Worm (Caenorhabditis elegans): ENCODE results near the gene fbxa-81.
"Not testable (repeated sequence)": the region's sequence is repeated elsewhere in the genome, so short reads cannot be mapped to it uniquely, and the experiment has no call there.

fbxa-81 gene

DNA sequence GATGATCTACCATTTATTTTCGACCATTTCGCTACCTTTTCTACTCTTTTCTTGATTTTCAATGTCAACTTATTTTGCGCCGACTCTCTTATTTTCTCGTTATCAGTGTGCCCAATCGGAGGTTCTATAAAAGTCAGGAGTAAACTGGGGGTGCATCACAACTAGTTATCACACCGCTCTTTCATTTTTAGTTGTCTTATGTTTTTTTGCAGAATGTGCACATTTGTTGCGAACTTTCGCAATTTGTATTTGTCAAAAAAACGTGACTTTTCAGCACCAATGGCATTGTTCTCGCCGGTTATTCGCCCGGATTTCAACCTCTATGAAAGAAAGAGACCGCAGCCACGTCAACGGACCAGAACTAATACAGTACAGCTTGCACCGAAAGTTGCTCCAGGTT lies 4.3 kb downstream of the fbxa-81 start:
- TF ChIP-seq scrt-1 (GFP tag; IDR thresholded peaks at IDR 0.05): no peak
- TF ChIP-seq F13C5.2 (tag; optimal IDR thresholded peaks at IDR 0.05): no peak

DNA sequence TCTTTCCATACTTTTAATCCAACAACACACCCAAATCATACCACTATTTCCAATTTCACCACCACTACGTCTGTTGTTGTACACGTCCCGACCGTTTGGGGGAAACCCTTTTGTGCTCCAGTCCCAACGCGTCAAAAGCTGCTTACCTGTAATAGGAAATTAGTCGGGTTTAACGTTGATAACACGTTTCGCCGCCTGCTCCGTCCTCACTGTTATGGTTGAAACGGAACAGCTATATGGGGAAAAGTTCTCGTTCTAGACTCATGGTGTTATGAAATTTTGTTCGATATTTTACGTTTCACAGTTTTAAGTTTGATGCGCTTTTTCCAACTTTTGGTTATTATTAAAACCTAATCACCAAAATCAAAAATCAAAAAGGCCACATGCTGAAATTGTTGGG lies 6.0 kb downstream of the fbxa-81 start:
- TF ChIP-seq ceh-13 (GFP tag; optimal IDR thresholded peaks at IDR 0.05) (no peak), hmg-4 (GFP tag; optimal IDR thresholded peaks at IDR 0.05) (no peak), pes-1 (GFP tag; IDR thresholded peaks at IDR 0.05) (no peak), sea-1 (GFP tag; conservative IDR thresholded peaks at IDR 0.05) (no peak), tbx-37 (GFP tag; conservative IDR thresholded peaks at IDR 0.05) (no peak), aly-1 (tag; optimal IDR thresholded peaks at IDR 0.05) (no peak), ets-7 (tag; optimal IDR thresholded peaks at IDR 0.05) (no peak), tbx-11 (GFP tag; IDR thresholded peaks at IDR 0.05) (no peak), B0310.2 (tag; optimal IDR thresholded peaks at IDR 0.05) (no peak), tra-4 (tag; optimal IDR thresholded peaks at IDR 0.05) (no peak), hmbx-1 (tag; optimal IDR thresholded peaks at IDR 0.05) (no peak), ceh-36 (tag; optimal IDR thresholded peaks at IDR 0.05) (no peak), ama-1 (optimal IDR thresholded peaks at IDR 0.05) (no peak), F13C5.2 (tag; optimal IDR thresholded peaks at IDR 0.05) (no peak), scrt-1 (GFP tag; IDR thresholded peaks at IDR 0.05) (no peak), flt-1 (GFP tag; IDR thresholded peaks at IDR 0.05) (no peak)

DNA sequence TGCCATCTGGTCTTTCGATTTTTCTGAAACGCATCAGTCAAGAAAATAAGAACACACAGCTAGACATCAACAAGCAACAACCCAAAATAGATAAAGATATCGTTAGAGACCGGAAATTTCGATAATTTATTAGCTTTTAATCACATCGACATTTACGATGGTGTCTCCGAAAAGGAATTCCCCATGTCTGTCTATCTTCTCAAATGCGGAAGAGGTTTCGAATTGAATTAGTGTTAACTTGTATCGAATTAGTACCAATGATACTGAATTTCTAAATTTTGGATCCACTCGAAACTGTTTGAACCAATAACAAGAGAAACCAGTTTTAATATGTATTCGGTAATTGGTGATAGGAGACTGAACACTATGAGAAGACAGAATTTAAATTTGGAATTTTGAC lies 7.3 kb downstream of the fbxa-81 start:
- TF ChIP-seq tra-4 (tag; optimal IDR thresholded peaks at IDR 0.05) (no peak), aly-1 (tag; optimal IDR thresholded peaks at IDR 0.05) (no peak), hmg-4 (GFP tag; optimal IDR thresholded peaks at IDR 0.05) (no peak), pes-1 (GFP tag; IDR thresholded peaks at IDR 0.05) (no peak), flt-1 (GFP tag; IDR thresholded peaks at IDR 0.05) (no peak), ama-1 (optimal IDR thresholded peaks at IDR 0.05) (no peak), ceh-13 (GFP tag; optimal IDR thresholded peaks at IDR 0.05) (no peak), ceh-36 (tag; optimal IDR thresholded peaks at IDR 0.05) (no peak), hmbx-1 (tag; optimal IDR thresholded peaks at IDR 0.05) (no peak), B0310.2 (tag; optimal IDR thresholded peaks at IDR 0.05) (no peak), tbx-11 (GFP tag; IDR thresholded peaks at IDR 0.05) (no peak), hnd-1 (tag; optimal IDR thresholded peaks at IDR 0.05) (no peak), scrt-1 (GFP tag; IDR thresholded peaks at IDR 0.05) (no peak), sea-1 (GFP tag; conservative IDR thresholded peaks at IDR 0.05) (no peak), ets-7 (tag; optimal IDR thresholded peaks at IDR 0.05) (no peak), F13C5.2 (tag; optimal IDR thresholded peaks at IDR 0.05) (no peak), tbx-37 (GFP tag; conservative IDR thresholded peaks at IDR 0.05) (no peak)

DNA sequence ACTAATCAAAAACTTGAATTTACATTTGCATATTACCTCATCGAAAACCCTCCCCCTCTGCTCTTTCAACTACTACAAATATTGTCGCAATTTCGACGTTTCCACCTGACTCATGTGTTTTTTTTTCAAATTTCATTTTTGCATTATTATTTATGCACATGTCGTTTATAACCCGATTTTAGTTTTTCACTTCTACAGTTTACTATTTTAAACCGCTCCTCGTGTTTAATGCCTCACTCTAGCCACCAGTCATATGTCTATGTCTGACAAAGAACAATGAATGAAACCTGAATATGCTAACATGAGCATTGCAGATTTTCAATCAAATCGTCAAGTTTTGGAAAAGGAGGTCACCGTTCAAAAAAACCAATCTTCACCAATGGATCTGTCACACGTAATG lies 7.8 kb downstream of the fbxa-81 start, which contains the start of gene T24C2.5:
TSS of gene T24C2.5 (plus strand) at position 301 of the 400 bp plus-strand sequence.
- TF ChIP-seq hmg-4 (GFP tag; optimal IDR thresholded peaks at IDR 0.05) (no peak), tbx-11 (GFP tag; IDR thresholded peaks at IDR 0.05) (no peak), hnd-1 (tag; optimal IDR thresholded peaks at IDR 0.05) (no peak), flt-1 (GFP tag; IDR thresholded peaks at IDR 0.05) (no peak), ceh-13 (GFP tag; optimal IDR thresholded peaks at IDR 0.05) (no peak), tbx-37 (GFP tag; conservative IDR thresholded peaks at IDR 0.05) (no peak)

DNA sequence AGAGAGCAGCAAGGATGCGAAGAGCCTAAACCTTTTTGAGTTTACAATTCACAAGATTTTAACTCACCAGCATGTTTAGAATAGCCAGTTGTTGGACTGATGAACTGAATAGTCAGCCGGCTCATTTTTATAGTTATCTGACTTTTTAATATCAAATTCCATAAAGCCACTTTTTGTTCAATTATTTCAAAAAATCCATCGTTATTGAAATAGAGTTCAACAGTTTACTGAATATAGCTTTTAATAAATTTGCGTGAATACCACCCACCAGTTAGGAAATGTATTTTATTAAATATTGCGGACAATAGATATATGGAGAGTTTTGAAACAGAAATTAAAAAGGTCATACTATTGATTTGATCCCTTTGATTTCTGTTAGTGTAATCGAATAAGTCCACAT lies 11.8 kb downstream of the fbxa-81 start, which contains the start of gene nspc-20:
TSS of gene nspc-20 (minus strand) at position 101 of the 400 bp plus-strand sequence.
- TF ChIP-seq flt-1 (GFP tag; IDR thresholded peaks at IDR 0.05): no peak
- no peak for TF ChIP-seq tbx-11 (GFP tag; IDR thresholded peaks at IDR 0.05)
- TF ChIP-seq ama-1 (optimal IDR thresholded peaks at IDR 0.05): no peak
- TF ChIP-seq sea-1 (GFP tag; conservative IDR thresholded peaks at IDR 0.05): no peak
- no peak for TF ChIP-seq pes-1 (GFP tag; IDR thresholded peaks at IDR 0.05)
- TF ChIP-seq tbx-37 (GFP tag; conservative IDR thresholded peaks at IDR 0.05): no peak
- TF ChIP-seq hmg-4 (GFP tag; optimal IDR thresholded peaks at IDR 0.05): no peak
- no peak for TF ChIP-seq scrt-1 (GFP tag; IDR thresholded peaks at IDR 0.05)
- TF ChIP-seq hmbx-1 (tag; optimal IDR thresholded peaks at IDR 0.05): no peak
- TF ChIP-seq tra-4 (tag; optimal IDR thresholded peaks at IDR 0.05): no peak
- TF ChIP-seq ceh-36 (tag; optimal IDR thresholded peaks at IDR 0.05): no peak
- no peak for TF ChIP-seq hnd-1 (tag; optimal IDR thresholded peaks at IDR 0.05)

DNA sequence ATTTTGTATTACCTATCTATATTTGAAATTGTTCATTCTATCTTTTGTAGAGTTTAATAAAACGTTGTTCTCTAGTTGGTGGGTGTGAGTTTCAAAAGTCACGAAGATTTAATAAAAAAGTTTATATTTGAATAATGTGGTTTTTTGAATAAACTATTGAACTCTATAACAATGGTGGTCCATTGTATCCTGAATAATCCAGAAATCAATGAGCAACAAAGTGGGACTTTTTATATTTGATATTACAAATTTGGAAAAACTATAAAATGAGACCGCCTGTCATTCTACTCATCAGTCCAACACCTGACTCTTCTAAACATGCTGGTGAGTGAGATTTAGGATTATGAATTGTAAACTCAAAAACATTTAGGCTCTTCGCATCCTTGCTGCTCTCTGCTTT lies 13.5 kb downstream of the fbxa-81 start, which contains the start of gene nspc-19:
TSS of gene nspc-19 (plus strand) at position 301 of the 400 bp plus-strand sequence.
- not testable (repeated sequence) for TF ChIP-seq ceh-13 (GFP tag; optimal IDR thresholded peaks at IDR 0.05); tbx-11 (GFP tag; IDR thresholded peaks at IDR 0.05); hmg-4 (GFP tag; optimal IDR thresholded peaks at IDR 0.05)

DNA sequence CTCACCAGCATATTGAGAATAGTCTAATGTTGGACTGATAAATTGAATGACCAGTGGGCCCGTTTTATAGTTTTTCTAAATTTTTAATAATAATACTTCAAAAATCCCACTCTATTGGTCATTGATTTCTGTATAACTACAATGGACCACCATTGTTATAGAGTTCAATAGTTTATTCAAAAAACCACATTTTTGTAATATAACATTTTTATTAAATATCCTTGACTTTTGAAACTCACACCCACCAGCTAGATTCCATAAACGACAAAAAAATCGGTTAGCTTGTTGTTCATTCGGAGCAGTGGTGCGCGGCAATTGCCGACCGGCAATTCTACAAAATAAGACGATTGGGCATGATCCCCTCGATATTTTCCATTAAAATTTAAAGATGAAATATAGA lies 14.3 kb downstream of the fbxa-81 start, which contains the start of gene nspc-18:
TSS of gene nspc-18 (minus strand) at position 101 of the 400 bp plus-strand sequence.
- TF ChIP-seq sea-1 (GFP tag; conservative IDR thresholded peaks at IDR 0.05) (no peak), ama-1 (optimal IDR thresholded peaks at IDR 0.05) (no peak), F13C5.2 (tag; optimal IDR thresholded peaks at IDR 0.05) (no peak), tra-4 (tag; optimal IDR thresholded peaks at IDR 0.05) (no peak), scrt-1 (GFP tag; IDR thresholded peaks at IDR 0.05) (no peak), aly-1 (tag; optimal IDR thresholded peaks at IDR 0.05) (no peak), ceh-13 (GFP tag; optimal IDR thresholded peaks at IDR 0.05) (no peak), hmg-4 (GFP tag; optimal IDR thresholded peaks at IDR 0.05) (no peak), pes-1 (GFP tag; IDR thresholded peaks at IDR 0.05) (no peak), flt-1 (GFP tag; IDR thresholded peaks at IDR 0.05) (no peak), ceh-36 (tag; optimal IDR thresholded peaks at IDR 0.05) (no peak), tbx-11 (GFP tag; IDR thresholded peaks at IDR 0.05) (no peak), ets-7 (tag; optimal IDR thresholded peaks at IDR 0.05) (no peak), B0310.2 (tag; optimal IDR thresholded peaks at IDR 0.05) (no peak)
